Worm (Caenorhabditis elegans) whole organism, L4 larva: ENCODE measurements around the gene sdz-28.

Experiments
- D1046.2 ChIP-seq: fragments of 200-800 bp; sonication (Bioruptor generic); IDR thresholded peaks from 2 replicates; pipeline ENCODE4 v1.3.6; 2022; ENCODE audit warnings: missing genetic modification characterization, missing compliant biosample characterization
- F10B5.3 ChIP-seq: sonication (generic microtip); optimal IDR thresholded peaks from 2 replicates; lab custom pipeline; 2016; ENCODE audit warnings: mild to moderate bottlenecking, missing genetic modification characterization, missing compliant biosample characterization
- F44E2.7 ChIP-seq: fragments of 200-800 bp; sonication (Bioruptor generic); IDR thresholded peaks from 2 replicates; pipeline ENCODE4 v2.1.2; 2022; ENCODE audit warnings: missing genetic modification characterization, missing compliant biosample characterization
- F49E8.2 ChIP-seq: sonication (generic microtip); optimal IDR thresholded peaks from 2 replicates; lab custom pipeline; 2016; ENCODE audit warnings: missing compliant biosample characterization, mild to moderate bottlenecking, missing genetic modification characterization, borderline replicate concordance
- T20F7.1 ChIP-seq: fragments of 200-800 bp; sonication (Bioruptor generic); optimal IDR thresholded peaks from 2 replicates; lab custom pipeline; 2018; ENCODE audit warnings: mild to moderate bottlenecking, missing genetic modification characterization, missing compliant biosample characterization
- Y75B8A.6 ChIP-seq: fragments of 200-800 bp; sonication (Bioruptor generic); IDR thresholded peaks from 2 replicates; pipeline ENCODE4 v1.3.6; 2022; ENCODE audit warnings: missing genetic modification reagents, missing genetic modification characterization, missing compliant biosample characterization
- ZK337.2 ChIP-seq: fragments of 200-800 bp; sonication (Bioruptor generic); IDR thresholded peaks from 2 replicates; pipeline ENCODE4 v1.3.6; 2022; ENCODE audit warnings: missing genetic modification reagents, missing genetic modification characterization, missing compliant biosample characterization
- ZK546.5 ChIP-seq, 2 experiments: sonication (generic microtip); optimal IDR thresholded peaks; 2 replicates each; lab custom pipeline; 2017; ENCODE audit warnings: missing biosample characterization in 2 of 2, missing genetic modification characterization in 2 of 2
- aha-1 ChIP-seq: fragments of 150-350 bp; peaks from one replicate; lab custom pipeline; 2014; ENCODE audit warnings: missing biosample characterization, missing genetic modification characterization
- aly-2 ChIP-seq: sonication (generic microtip); optimal IDR thresholded peaks from 2 replicates; lab custom pipeline; 2018; ENCODE audit warnings: missing biosample characterization, missing genetic modification characterization
- ama-1 ChIP-seq: fragments of 150-350 bp; optimal IDR thresholded peaks from 2 replicates; lab custom pipeline; 2014; ENCODE audit warnings: inconsistent platforms, mixed read lengths
- arid-1 ChIP-seq: fragments of 200-800 bp; sonication (Bioruptor generic); conservative IDR thresholded peaks from 2 replicates; pipeline ENCODE4 v1.3.6; 2022; ENCODE audit warnings: missing genetic modification reagents, missing genetic modification characterization, missing compliant biosample characterization
- ceh-20 ChIP-seq: fragments of 200-800 bp; sonication (Bioruptor generic); IDR thresholded peaks from 2 replicates; pipeline ENCODE4 v1.3.6; 2022; ENCODE audit warnings: missing genetic modification reagents, missing genetic modification characterization, missing compliant biosample characterization
- ceh-28 ChIP-seq: fragments of 150-350 bp; optimal IDR thresholded peaks from 2 replicates; lab custom pipeline; 2014; ENCODE audit warnings: missing biosample characterization, missing genetic modification reagents, missing genetic modification characterization
- ceh-44 ChIP-seq: fragments of 200-800 bp; sonication (Bioruptor generic); IDR thresholded peaks from 2 replicates; pipeline ENCODE4 v1.3.6; 2022; ENCODE audit warnings: missing genetic modification reagents, missing genetic modification characterization, missing compliant biosample characterization
- ceh-62 ChIP-seq: sonication (generic microtip); optimal IDR thresholded peaks from 2 replicates; lab custom pipeline; 2017; ENCODE audit warnings: missing biosample characterization, missing genetic modification characterization
- ces-1 ChIP-seq: fragments of 150-350 bp; sonication (generic microtip); optimal IDR thresholded peaks from 4 replicates; lab custom pipeline; 2014; ENCODE audit warnings: missing biosample characterization, missing genetic modification reagents, missing genetic modification characterization
- cey-2 ChIP-seq: sonication (generic microtip); optimal IDR thresholded peaks from 3 replicates; lab custom pipeline; 2017; ENCODE audit warnings: missing genetic modification characterization, mild to moderate bottlenecking, missing compliant biosample characterization, antibody characterized with exemption, borderline replicate concordance; ENCODE audit not compliant: insufficient read depth
- daf-8 ChIP-seq: fragments of 200-800 bp; sonication (Bioruptor generic); IDR thresholded peaks from 2 replicates; pipeline ENCODE4 v1.3.6; 2022; ENCODE audit warnings: missing genetic modification characterization, missing compliant biosample characterization
- dmd-8 ChIP-seq: fragments of 200-800 bp; sonication (Bioruptor generic); IDR thresholded peaks from 2 replicates; pipeline ENCODE4 v1.3.6; 2022; ENCODE audit warnings: missing genetic modification characterization, missing compliant biosample characterization
- dpl-1 ChIP-seq: fragments of 150-350 bp; optimal IDR thresholded peaks from 2 replicates; lab custom pipeline; 2014; ENCODE audit warnings: missing biosample characterization, missing genetic modification reagents, missing genetic modification characterization
- gei-8 ChIP-seq: fragments of 200-800 bp; sonication (Bioruptor generic); optimal IDR thresholded peaks from 2 replicates; lab custom pipeline; 2018; ENCODE audit warnings: mild to moderate bottlenecking, missing genetic modification characterization, missing compliant biosample characterization
- hlh-30 ChIP-seq: sonication (generic microtip); optimal IDR thresholded peaks from 2 replicates; lab custom pipeline; 2017; ENCODE audit warnings: antibody characterized with exemption, mild to moderate bottlenecking, missing genetic modification characterization, missing compliant biosample characterization; ENCODE audit not compliant: insufficient read depth
- lin-1 ChIP-seq: fragments of 200-800 bp; sonication (Bioruptor generic); IDR thresholded peaks from 2 replicates; pipeline ENCODE4 v1.3.6; 2022; ENCODE audit warnings: missing genetic modification reagents, missing genetic modification characterization, missing compliant biosample characterization
- lin-13 ChIP-seq: fragments of 150-350 bp; optimal IDR thresholded peaks from 2 replicates; lab custom pipeline; 2014; ENCODE audit warnings: missing biosample characterization, missing genetic modification reagents, missing genetic modification characterization
- lin-29 ChIP-seq: fragments of 200-800 bp; sonication (Bioruptor generic); IDR thresholded peaks from 2 replicates; pipeline ENCODE4 v1.3.6; 2022; ENCODE audit warnings: missing genetic modification reagents, missing genetic modification characterization, missing compliant biosample characterization
- lin-38 ChIP-seq: fragments of 200-800 bp; sonication (Bioruptor generic); IDR thresholded peaks from 2 replicates; pipeline ENCODE4 v1.3.6; 2022; ENCODE audit warnings: missing genetic modification reagents, missing genetic modification characterization, missing compliant biosample characterization
- lir-3 ChIP-seq: sonication (generic microtip); optimal IDR thresholded peaks from 2 replicates; lab custom pipeline; 2016; ENCODE audit warnings: mild to moderate bottlenecking, missing genetic modification characterization, missing compliant biosample characterization
- madf-5 ChIP-seq, 2 experiments: fragments of 200-800 bp; sonication (Bioruptor generic); IDR thresholded peaks; 2 replicates each; pipeline ENCODE4 v1.3.6; 2022; ENCODE audit warnings: missing compliant biosample characterization in 2 of 2, missing genetic modification characterization in 2 of 2
- mdt-29 ChIP-seq: fragments of 200-800 bp; sonication (Bioruptor generic); IDR thresholded peaks from 2 replicates; pipeline ENCODE4 v1.3.6; 2022; ENCODE audit warnings: missing genetic modification reagents, missing genetic modification characterization, missing compliant biosample characterization
- mep-1 ChIP-seq: fragments of 150-350 bp; sonication (generic microtip); optimal IDR thresholded peaks from 3 replicates; lab custom pipeline; 2014; ENCODE audit warnings: missing biosample characterization, missing genetic modification characterization
- nhr-102 ChIP-seq: sonication (generic microtip); optimal IDR thresholded peaks from 2 replicates; lab custom pipeline; 2016; ENCODE audit warnings: mild to moderate bottlenecking, missing genetic modification characterization, moderate library complexity, missing compliant biosample characterization
- nhr-11 ChIP-seq: fragments of 150-350 bp; optimal IDR thresholded peaks from 2 replicates; lab custom pipeline; 2014; ENCODE audit warnings: missing biosample characterization, missing genetic modification characterization
- nhr-237 ChIP-seq: sonication (generic microtip); optimal IDR thresholded peaks from 2 replicates; lab custom pipeline; 2017; ENCODE audit warnings: missing biosample characterization, missing genetic modification characterization
- nhr-25 ChIP-seq: sonication (generic microtip); optimal IDR thresholded peaks from 2 replicates; lab custom pipeline; 2017; ENCODE audit warnings: missing genetic modification characterization, mild to moderate bottlenecking, missing compliant biosample characterization, antibody characterized with exemption, moderate library complexity, borderline replicate concordance; ENCODE audit not compliant: insufficient read depth
- nhr-42 ChIP-seq: fragments of 200-800 bp; sonication (Bioruptor generic); IDR thresholded peaks from 2 replicates; pipeline ENCODE4 v1.3.6; 2022; ENCODE audit warnings: missing genetic modification characterization, missing compliant biosample characterization
- nhr-6 ChIP-seq: fragments of 150-350 bp; optimal IDR thresholded peaks from 2 replicates; lab custom pipeline; 2014; ENCODE audit warnings: missing biosample characterization, missing genetic modification characterization
- nhr-76 ChIP-seq: fragments of 150-350 bp; optimal IDR thresholded peaks from 2 replicates; lab custom pipeline; 2014; ENCODE audit warnings: missing biosample characterization, missing genetic modification characterization
- nhr-77 ChIP-seq: fragments of 150-350 bp; optimal IDR thresholded peaks from 2 replicates; lab custom pipeline; 2014; ENCODE audit warnings: missing biosample characterization, missing genetic modification characterization
- rbr-2 ChIP-seq: sonication (generic microtip); optimal IDR thresholded peaks from 2 replicates; lab custom pipeline; 2016; ENCODE audit warnings: missing genotype, missing genetic modification characterization, missing compliant biosample characterization
- set-16 ChIP-seq: fragments of 200-800 bp; sonication (Bioruptor generic); IDR thresholded peaks from 2 replicates; pipeline ENCODE4 v1.3.6; 2022; ENCODE audit warnings: missing genetic modification reagents, missing genetic modification characterization, missing compliant biosample characterization
- snpc-4 ChIP-seq: fragments of 150-350 bp; optimal IDR thresholded peaks from 2 replicates; lab custom pipeline; 2014; ENCODE audit warnings: missing biosample characterization, missing genetic modification characterization
- spr-1 ChIP-seq: sonication (generic microtip); optimal IDR thresholded peaks from 2 replicates; lab custom pipeline; 2016; ENCODE audit warnings: mild to moderate bottlenecking, missing genetic modification characterization, missing compliant biosample characterization
- spr-3 ChIP-seq: fragments of 200-800 bp; sonication (Bioruptor generic); optimal IDR thresholded peaks from 2 replicates; lab custom pipeline; 2018; ENCODE audit warnings: mild to moderate bottlenecking, missing genetic modification characterization, missing compliant biosample characterization
- ztf-7 ChIP-seq: fragments of 150-350 bp; optimal IDR thresholded peaks from 2 replicates; lab custom pipeline; 2014; ENCODE audit warnings: missing biosample characterization, missing genetic modification characterization

sdz-28 gene

ce11 chrII:2130770-2131169 lies at the start of gene sdz-28:
TSS of gene sdz-28 (plus strand) at chrII:2131070.
- TF ChIP-seq ceh-62 = no peak
- no peak for TF ChIP-seq gei-8
- no peak for TF ChIP-seq ama-1 (lab: Kevin White, UChicago)
- no peak for TF ChIP-seq nhr-76
- no peak for TF ChIP-seq lin-13 (GFP tag; lab: Kevin White, UChicago)
- TF ChIP-seq nhr-11 = no peak
- no peak for TF ChIP-seq snpc-4 (tag; lab: Kevin White, UChicago)
- no peak for TF ChIP-seq T20F7.1
- TF ChIP-seq F10B5.3 (tag; lab: Kevin White, UChicago) = no peak
- TF ChIP-seq arid-1 (GFP tag; lab: Robert Waterston, UW) = no peak

- TF ChIP-seq spr-1 (tag; lab: Kevin White, UChicago) = no peak
- no peak for TF ChIP-seq daf-8 (GFP tag; lab: Robert Waterston, UW)
- no peak for TF ChIP-seq lin-38
- no peak for TF ChIP-seq hlh-30 (tag; lab: Kevin White, UChicago)
These were observed 49.6 kb upstream of the sdz-28 start, which contains the start of gene T16A1.4 for ce11 chrII:2081257-2081656. TSS of gene T16A1.4 (plus strand) at chrII:2081557.

- TF ChIP-seq ZK337.2 (GFP tag; lab: Robert Waterston, UW) (peak; percentile 37; the same call in 1 of the 2 replicates), aha-1 (tag; lab: Kevin White, UChicago) (peak; percentile 74), nhr-77 (tag; lab: Kevin White, UChicago) (no peak), Y75B8A.6 (no peak)
These were observed 47.1 kb upstream of the sdz-28 start, which contains the start of the genes T16A1.5 and fbxc-49 for ce11 chrII:2083726-2084179. TSS of gene T16A1.5 (minus strand) at chrII:2083826. TSS of gene fbxc-49 (plus strand) at chrII:2084129.

ce11 chrII:2087206-2087605 lies 43.7 kb upstream of the sdz-28 start:
- TF ChIP-seq set-16 (GFP tag; lab: Robert Waterston, UW) (peak; percentile 56; the same call in 1 of the 2 replicates), lin-38 (no peak)

- TF ChIP-seq cey-2 (tag; lab: Kevin White, UChicago) = no peak
- TF ChIP-seq nhr-25 (tag; lab: Kevin White, UChicago) = no peak
- TF ChIP-seq F49E8.2 (tag; lab: Kevin White, UChicago) = no peak
- no peak for TF ChIP-seq ces-1 (GFP tag; lab: Kevin White, UChicago)
- TF ChIP-seq nhr-102 (tag; lab: Kevin White, UChicago) = no peak
- TF ChIP-seq ZK546.5 (tag; optimal IDR thresholded peaks at IDR 0.05; lab: Kevin White, UChicago) = no peak
- no peak for TF ChIP-seq nhr-11
- TF ChIP-seq rbr-2 (tag; lab: Kevin White, UChicago) = no peak
- no peak for TF ChIP-seq ceh-20 (GFP tag; lab: Robert Waterston, UW)
- no peak for TF ChIP-seq mep-1
- TF ChIP-seq nhr-6 (tag; lab: Kevin White, UChicago) = no peak
- peak; percentile 72; the same call in 1 of the 2 replicates for TF ChIP-seq lin-1 (GFP tag; lab: Robert Waterston, UW)
- peak; percentile 65 for TF ChIP-seq nhr-77 (tag; lab: Kevin White, UChicago)
- no peak for TF ChIP-seq D1046.2 (GFP tag; lab: Robert Waterston, UW)
- TF ChIP-seq ZK337.2 (GFP tag; lab: Robert Waterston, UW) = no peak
- TF ChIP-seq daf-8 (GFP tag; lab: Robert Waterston, UW) = no peak
- TF ChIP-seq nhr-237 (tag; lab: Kevin White, UChicago) = no peak
- no peak for TF ChIP-seq ceh-28 (tag; lab: Kevin White, UChicago)
- no peak for TF ChIP-seq dpl-1 (GFP tag; lab: Kevin White, UChicago)
- no peak for TF ChIP-seq F44E2.7
- no peak for TF ChIP-seq spr-3 (GFP tag; lab: Kevin White, UChicago)
- TF ChIP-seq F10B5.3 (tag; lab: Kevin White, UChicago) = no peak
- no peak for TF ChIP-seq madf-5 (GFP tag; IDR thresholded peaks at IDR 0.05; lab: Robert Waterston, UW)
- no peak for TF ChIP-seq dmd-8 (GFP tag; lab: Robert Waterston, UW)
- TF ChIP-seq mdt-29 (GFP tag; lab: Robert Waterston, UW) = no peak
- no peak for TF ChIP-seq ceh-44 (GFP tag; lab: Robert Waterston, UW)
- no peak for TF ChIP-seq aly-2
- no peak for TF ChIP-seq lir-3 (tag; lab: Kevin White, UChicago)
- TF ChIP-seq lin-29 (GFP tag; lab: Robert Waterston, UW) = no peak
- TF ChIP-seq ztf-7 = no peak
- no peak for TF ChIP-seq nhr-42 (GFP tag; lab: Robert Waterston, UW)
These were observed 40.3 kb upstream of the sdz-28 start, which contains the start of gene trpl-5 for ce11 chrII:2090605-2091004. TSS of gene trpl-5 (minus strand) at chrII:2090636.
